Fruit fly (Drosophila melanogaster): Measurements from ENCODE around the gene tut.

Gene tut

dm6 chr3L:8197779-8198279, 12.7 kb downstream of the tut start, which contains the start of the genes UbcE2M and Dhps (continued):
- TF ChIP-seq CG7928 (GFP tag; optimal IDR thresholded peaks at IDR 0.05), result peak; percentile 91
- TF ChIP-seq Doc3 (GFP tag; IDR thresholded peaks at IDR 0.05; ENCODE audit: partially characterized antibody), result peak; percentile 54; the same call in 1 of the 3 replicates
- no peak for TF ChIP-seq Neu2 (GFP tag; optimal IDR thresholded peaks at IDR 0.05; ENCODE audit: borderline replicate concordance)
- no peak for TF ChIP-seq CG11695 (GFP tag; IDR thresholded peaks at IDR 0.05)
- peak; percentile 67 for TF ChIP-seq CG9876 (GFP tag; optimal IDR thresholded peaks at IDR 0.05)
- no peak; the same call in 2 of the 3 replicates for TF ChIP-seq so (GFP tag; IDR thresholded peaks at IDR 0.05)
- peak; percentile 60 for TF ChIP-seq CG14667 (GFP tag; IDR thresholded peaks at IDR 0.05)
- TF ChIP-seq CG10274 (GFP tag; optimal IDR thresholded peaks at IDR 0.05), result peak; percentile 8
- TF ChIP-seq row (GFP tag; IDR thresholded peaks at IDR 0.05), result peak; percentile 93
- TF ChIP-seq CG10959 (GFP tag; IDR thresholded peaks at IDR 0.05), result no peak
- peak; percentile 87 for TF ChIP-seq CG10543 (GFP tag; optimal IDR thresholded peaks at IDR 0.05)
- TF ChIP-seq CG9797 (GFP tag; optimal IDR thresholded peaks at IDR 0.05), result peak; percentile 23
- TF ChIP-seq CG30020 (tag; optimal IDR thresholded peaks at IDR 0.05), result peak; percentile 78
- TF ChIP-seq pho (GFP tag; optimal IDR thresholded peaks at IDR 0.05), result peak; percentile 48
- TF ChIP-seq Hsf (GFP tag; optimal IDR thresholded peaks at IDR 0.05), result peak; percentile 49
- TF ChIP-seq Nf-YA (GFP tag; IDR thresholded peaks at IDR 0.05), result no peak
- TF ChIP-seq CG8359 (GFP tag; optimal IDR thresholded peaks at IDR 0.05; ENCODE audit: borderline replicate concordance), result peak; percentile 31
- peak; percentile 37 for TF ChIP-seq cato (GFP tag; optimal IDR thresholded peaks at IDR 0.05; ENCODE audit: borderline replicate concordance)
- TF ChIP-seq CG13424 (tag; optimal IDR thresholded peaks at IDR 0.05), result peak; percentile 84
- no peak for TF ChIP-seq Taf1 (GFP tag; IDR thresholded peaks at IDR 0.05)
- peak; percentile 66 for TF ChIP-seq CG33557 (GFP tag; optimal IDR thresholded peaks at IDR 0.05)
- TF ChIP-seq ftz-f1 (GFP tag; optimal IDR thresholded peaks at IDR 0.05), result no peak
- peak; percentile 68 for TF ChIP-seq kah (GFP tag; optimal IDR thresholded peaks at IDR 0.05)
- peak; percentile 89 for TF ChIP-seq CG9817 (tag; optimal IDR thresholded peaks at IDR 0.05)
- no peak for TF ChIP-seq CG33213 (GFP tag; optimal IDR thresholded peaks at IDR 0.05)
- TF ChIP-seq tio (GFP tag; optimal IDR thresholded peaks at IDR 0.05), result no peak
- no peak for TF ChIP-seq prd (optimal IDR thresholded peaks at IDR 0.05)
- TF ChIP-seq prd (GFP tag; IDR thresholded peaks at IDR 0.05), result peak; percentile 82
- no peak for TF ChIP-seq emc (GFP tag; optimal IDR thresholded peaks at IDR 0.05)
- TF ChIP-seq CG6175 (GFP tag; IDR thresholded peaks at IDR 0.05), result peak; percentile 75; the same call in 1 of the 3 replicates
- peak; percentile 63 for TF ChIP-seq CG32772 (GFP tag; IDR thresholded peaks at IDR 0.05)
- TF ChIP-seq eve (GFP tag; optimal IDR thresholded peaks at IDR 0.05), result no peak
- peak in 1 of 3 experiments; percentile 78 for TF ChIP-seq lola (GFP tag; optimal IDR thresholded peaks at IDR 0.05)
- TF ChIP-seq CG18619 (GFP tag; optimal IDR thresholded peaks at IDR 0.05), result peak; percentile 79
- peak; percentile 53 for TF ChIP-seq Antp (GFP tag; optimal IDR thresholded peaks at IDR 0.05)
- TF ChIP-seq btn (GFP tag; optimal IDR thresholded peaks at IDR 0.05), result no peak
- TF ChIP-seq CG16815 (GFP tag; optimal IDR thresholded peaks at IDR 0.05), result peak; percentile 69
- TF ChIP-seq Atf3 (GFP tag; optimal IDR thresholded peaks at IDR 0.05), result peak; percentile 26
- no peak for TF ChIP-seq odd (GFP tag; optimal IDR thresholded peaks at IDR 0.05)
- peak; percentile 40; the same call in 1 of the 2 replicates for TF ChIP-seq wdn (GFP tag; IDR thresholded peaks at IDR 0.05)
- peak; percentile 83 for TF ChIP-seq knrl (GFP tag; IDR thresholded peaks at IDR 0.05; ENCODE audit: partially characterized antibody)
- peak; percentile 2 for TF ChIP-seq tup (GFP tag; optimal IDR thresholded peaks at IDR 0.05)
- no peak for TF ChIP-seq mirr (GFP tag; optimal IDR thresholded peaks at IDR 0.05)
- TF ChIP-seq CG6254 (GFP tag; optimal IDR thresholded peaks at IDR 0.05), result peak; percentile 20
- TF ChIP-seq Dp (GFP tag; optimal IDR thresholded peaks at IDR 0.05), result peak; percentile 36
- TF ChIP-seq Scr (GFP tag; IDR thresholded peaks at IDR 0.05; ENCODE audit: partially characterized antibody), result peak; percentile 80
- peak; percentile 66 for TF ChIP-seq CG8388 (GFP tag; optimal IDR thresholded peaks at IDR 0.05)
- no peak for TF ChIP-seq z (GFP tag; IDR thresholded peaks at IDR 0.05)
- no peak for TF ChIP-seq Rx (GFP tag; IDR thresholded peaks at IDR 0.05)
- no peak for TF ChIP-seq CG17612 (GFP tag; IDR thresholded peaks at IDR 0.05)

All from whole organism, embryonic.